Fruit fly (Drosophila melanogaster) whole organism, wandering third instar larva: ENCODE results near the gene CG43153.

Source experiments
- CG32264 ChIP-seq: fragments of 200-800 bp; sonication (Bioruptor generic); optimal IDR thresholded peaks from 2 replicates; lab custom pipeline; 2016; ENCODE audit warnings: missing biosample characterization, missing genetic modification characterization
- CG9705 ChIP-seq: fragments of 200-800 bp; sonication (Bioruptor generic); optimal IDR thresholded peaks from 2 replicates; lab custom pipeline; 2018; ENCODE audit warnings: missing biosample characterization, mild to moderate bottlenecking, missing genetic modification characterization
- Dfd ChIP-seq: fragments of >200 bp; optimal IDR thresholded peaks from 2 replicates; lab custom pipeline; 2017; ENCODE audit warnings: missing biosample characterization, missing genetic modification characterization
- Dif ChIP-seq: fragments of 200-275, 200-300 bp; sonication (Bioruptor generic); optimal IDR thresholded peaks from 2 replicates; lab custom pipeline; 2018; ENCODE audit warnings: missing biosample characterization, missing genetic modification characterization; ENCODE audit not compliant: partially characterized antibody
- GATAd ChIP-seq: sonication (Bioruptor generic); optimal IDR thresholded peaks from 2 replicates; lab custom pipeline; 2016; ENCODE audit warnings: missing biosample characterization, missing genetic modification characterization
- HLH106 ChIP-seq: fragments of 200-800 bp; optimal IDR thresholded peaks from 3 replicates; lab custom pipeline; 2019; ENCODE audit warnings: missing biosample characterization, mild to moderate bottlenecking, missing genetic modification characterization, moderate library complexity
- N ChIP-seq: fragments of >200 bp; optimal IDR thresholded peaks from 2 replicates; lab custom pipeline; 2018; ENCODE audit warnings: missing biosample characterization, missing external identifiers, missing genetic modification characterization
- fru ChIP-seq: fragments of 200-800 bp; sonication (Bioruptor generic); optimal IDR thresholded peaks from 3 replicates; lab custom pipeline; 2016; ENCODE audit warnings: missing biosample characterization, mild to moderate bottlenecking, missing genetic modification characterization
- lola ChIP-seq: fragments of >200 bp; optimal IDR thresholded peaks from 2 replicates; lab custom pipeline; 2017; ENCODE audit warnings: missing biosample characterization, missing genetic modification characterization
- usp ChIP-seq: fragments of >200 bp; optimal IDR thresholded peaks from 2 replicates; lab custom pipeline; 2017; ENCODE audit warnings: missing biosample characterization, missing genetic modification characterization

DNA sequence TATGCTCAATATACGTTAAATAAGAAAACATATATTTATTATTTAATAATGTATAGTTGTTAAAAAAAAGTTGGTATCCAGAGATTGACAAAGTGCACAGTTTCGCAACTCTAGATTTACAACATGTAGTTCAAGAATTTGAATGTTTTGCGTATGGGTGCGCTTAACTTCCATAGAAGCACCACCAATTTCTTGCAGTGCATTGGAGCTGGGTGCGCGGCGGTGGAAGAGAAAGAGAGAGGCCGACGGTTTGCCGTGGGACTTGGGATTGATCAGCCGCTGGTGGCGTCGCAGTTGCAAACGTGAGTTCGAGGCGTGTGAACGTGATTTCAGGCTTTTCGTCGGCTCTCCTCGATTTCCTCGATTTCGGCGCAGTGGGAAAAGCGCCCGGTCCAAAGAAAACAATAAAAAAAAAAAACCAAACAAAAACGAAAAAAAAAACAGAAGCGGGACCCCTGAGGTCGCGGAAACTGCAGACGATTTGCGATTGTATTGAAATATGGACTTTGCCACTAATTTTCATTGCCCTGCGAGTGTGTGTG lies 21.1 kb downstream of the CG43153 start, which contains the start of gene spz4:
- no peak for TF ChIP-seq CG9705 (GFP tag; lab: Kevin White, UChicago)
- no peak for TF ChIP-seq N (GFP tag; lab: Kevin White, UChicago)
- no peak for TF ChIP-seq Dfd
- no peak for TF ChIP-seq CG32264 (GFP tag; lab: Kevin White, UChicago)
- no peak for TF ChIP-seq HLH106
- TF ChIP-seq fru (GFP tag; lab: Kevin White, UChicago), result no peak
- no peak for TF ChIP-seq usp (GFP tag; lab: Kevin White, UChicago)
- TF ChIP-seq Dif (GFP tag; lab: Kevin White, UChicago), result no peak
- no peak for TF ChIP-seq lola (GFP tag; lab: Kevin White, UChicago)
- TF ChIP-seq GATAd (GFP tag; lab: Kevin White, UChicago), result no peak
